Worm (Caenorhabditis elegans): Measurements from ENCODE around the gene scl-18.

DNA sequence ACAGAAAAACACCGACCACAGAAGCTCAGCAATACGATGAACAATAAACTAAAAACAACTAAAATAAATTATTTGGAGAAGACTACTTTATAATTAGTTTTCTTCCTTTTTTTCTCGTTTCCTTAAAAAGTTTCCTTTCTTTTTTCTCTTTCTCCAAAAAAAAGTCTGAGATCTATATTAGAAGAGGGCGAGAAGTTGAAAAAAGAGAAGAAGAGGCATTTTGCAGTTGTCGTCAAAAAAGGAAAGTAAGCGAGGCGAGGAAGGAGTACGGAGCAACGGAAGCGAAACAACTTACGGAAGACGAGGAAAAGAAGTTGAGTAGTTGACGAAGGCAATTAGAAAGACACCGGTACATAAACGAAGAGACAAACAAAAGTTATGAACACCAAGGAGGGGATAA, 41.7 kb upstream of the scl-18 start:
- no peak for TF ChIP-seq aly-1 (tag; optimal IDR thresholded peaks at IDR 0.05)
- TF ChIP-seq ama-1 (optimal IDR thresholded peaks at IDR 0.05) = no peak
- TF ChIP-seq flt-1 (GFP tag; IDR thresholded peaks at IDR 0.05) = no peak
- TF ChIP-seq hnd-1 (tag; optimal IDR thresholded peaks at IDR 0.05) = no peak
